Worm (Caenorhabditis elegans): ENCODE data around the gene F45B8.5.

Gene F45B8.5

DNA sequence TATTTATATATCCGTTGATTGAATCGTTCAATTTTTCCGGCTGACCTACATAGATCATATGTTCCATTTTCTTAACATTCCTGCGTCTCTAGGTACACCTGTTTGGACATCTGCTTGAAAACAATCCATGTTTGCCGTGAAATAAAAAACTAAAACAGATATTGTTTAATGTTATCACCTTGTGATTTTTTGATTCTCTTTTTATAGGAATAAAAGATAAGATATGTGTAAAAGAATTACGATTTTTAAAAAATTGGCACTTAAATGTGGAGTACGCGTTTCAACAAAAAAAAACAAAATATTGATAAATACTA lies 18.5 kb upstream of the F45B8.5 start:
- TF ChIP-seq nhr-23 (tag; optimal IDR thresholded peaks at IDR 0.05) (no peak), nhr-11 (tag; optimal IDR thresholded peaks at IDR 0.05) (no peak), ama-1 (optimal IDR thresholded peaks at IDR 0.05) (no peak), ceh-82 (tag; optimal IDR thresholded peaks at IDR 0.05) (no peak), nhr-77 (tag; optimal IDR thresholded peaks at IDR 0.05) (no peak), sem-4 (tag; optimal IDR thresholded peaks at IDR 0.05) (no peak), aly-2 (tag; optimal IDR thresholded peaks at IDR 0.05) (no peak), elt-3 (tag; optimal IDR thresholded peaks at IDR 0.05) (no peak), R02D3.7 (tag; optimal IDR thresholded peaks at IDR 0.05) (no peak), nhr-129 (tag; optimal IDR thresholded peaks at IDR 0.05) (no peak), gmeb-1 (tag; optimal IDR thresholded peaks at IDR 0.05) (no peak), ZK546.5 (tag; optimal IDR thresholded peaks at IDR 0.05) (no peak), F13H6.1 (tag; optimal IDR thresholded peaks at IDR 0.05) (no peak), unc-62 (GFP tag; optimal IDR thresholded peaks at IDR 0.05) (no peak), zag-1 (tag; optimal IDR thresholded peaks at IDR 0.05) (no peak), unc-55 (GFP tag; optimal IDR thresholded peaks at IDR 0.05) (no peak), crh-2 (tag; optimal IDR thresholded peaks at IDR 0.05) (no peak), unc-39 (tag; optimal IDR thresholded peaks at IDR 0.05) (no peak)

DNA sequence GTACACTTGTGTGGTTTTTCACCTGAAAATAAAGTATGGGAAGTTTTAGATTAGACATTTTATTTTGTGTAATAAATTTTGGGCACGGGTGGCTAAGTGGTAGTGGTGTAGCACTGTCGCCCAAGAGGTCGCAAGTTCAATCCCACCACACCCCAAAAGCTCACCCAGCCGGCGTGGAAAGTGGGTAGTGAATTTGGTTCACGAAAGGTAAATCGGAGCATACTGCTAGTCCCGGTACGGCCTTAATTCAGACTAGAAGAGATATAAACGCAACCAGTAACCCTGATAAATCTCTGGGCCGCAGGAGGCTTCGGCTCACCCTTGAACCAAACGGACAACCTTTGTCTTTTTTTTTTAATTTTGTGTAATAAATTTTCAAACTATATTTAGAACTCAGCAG lies 14.1 kb upstream of the F45B8.5 start:
- TF ChIP-seq egl-27 (tag; optimal IDR thresholded peaks at IDR 0.05) (no peak), dmd-4 (tag; optimal IDR thresholded peaks at IDR 0.05) (no peak)

DNA sequence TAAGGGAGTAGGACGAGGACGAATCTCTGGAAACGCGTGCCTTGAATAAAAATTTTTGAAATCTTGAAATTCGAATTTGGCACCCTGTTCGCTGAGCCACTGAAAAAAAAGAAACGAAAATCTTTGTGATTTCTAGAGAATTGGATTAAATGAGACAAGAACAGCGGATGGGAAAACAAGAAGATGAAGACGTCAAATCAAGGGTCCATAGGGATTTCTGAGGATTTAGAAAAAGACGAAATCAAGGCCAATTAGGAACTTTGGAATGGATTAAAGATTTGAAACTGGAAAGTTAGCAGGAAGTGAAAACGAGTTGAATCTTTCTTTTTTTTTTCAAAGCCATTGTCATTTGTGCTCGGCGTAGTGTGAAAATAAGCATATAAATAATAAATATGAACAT lies 11.3 kb upstream of the F45B8.5 start, which contains the start of gene pag-3:
pag-3 (minus strand) TSS at position 101 of the 400 bp plus-strand sequence.
- TF ChIP-seq ztf-11 (tag; optimal IDR thresholded peaks at IDR 0.05): no peak
- TF ChIP-seq nhr-237 (tag; optimal IDR thresholded peaks at IDR 0.05): no peak
- no peak for TF ChIP-seq ztf-4 (tag; optimal IDR thresholded peaks at IDR 0.05)

DNA sequence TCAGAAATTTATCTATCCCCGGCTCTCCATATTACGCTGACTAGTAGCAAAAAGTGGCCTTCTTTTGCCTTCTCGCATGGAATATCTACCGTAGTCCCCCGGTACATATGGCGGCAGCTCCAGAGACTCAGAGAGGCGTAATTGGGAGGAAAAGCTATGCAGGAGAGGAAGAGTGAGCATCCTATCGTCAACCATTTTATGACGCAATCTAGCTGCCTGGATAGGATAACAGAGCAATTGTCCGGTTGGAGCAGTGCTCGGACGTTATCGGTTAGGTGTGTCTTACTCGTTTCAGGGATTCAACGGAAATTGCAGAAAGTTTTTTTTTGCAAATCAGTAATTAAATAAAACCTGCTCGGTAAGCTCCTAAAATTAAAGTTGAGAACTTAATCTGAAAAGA lies 8.7 kb upstream of the F45B8.5 start:
- TF ChIP-seq crh-2 (tag; optimal IDR thresholded peaks at IDR 0.05) (no peak), peb-1 (tag; optimal IDR thresholded peaks at IDR 0.05) (no peak), elt-1 (tag; optimal IDR thresholded peaks at IDR 0.05) (no peak), mdl-1 (tag; optimal IDR thresholded peaks at IDR 0.05) (no peak), ztf-1 (GFP tag; conservative IDR thresholded peaks at IDR 0.05) (no peak), ZK546.5 (tag; optimal IDR thresholded peaks at IDR 0.05) (no peak), blmp-1 (tag; optimal IDR thresholded peaks at IDR 0.05; ENCODE audit: insufficient read depth) (no peak), unc-55 (GFP tag; optimal IDR thresholded peaks at IDR 0.05) (no peak), nhr-12 (tag; optimal IDR thresholded peaks at IDR 0.05) (no peak), lin-11 (tag; optimal IDR thresholded peaks at IDR 0.05) (no peak), ama-1 (optimal IDR thresholded peaks at IDR 0.05) (no peak), sma-9 (GFP tag; optimal IDR thresholded peaks at IDR 0.05) (no peak), sma-9 (tag; optimal IDR thresholded peaks at IDR 0.05) (no peak), sma-3 (GFP tag; optimal IDR thresholded peaks at IDR 0.05) (no peak), gmeb-1 (tag; optimal IDR thresholded peaks at IDR 0.05) (no peak), nhr-21 (tag; optimal IDR thresholded peaks at IDR 0.05) (no peak), C34F6.9 (tag; optimal IDR thresholded peaks at IDR 0.05) (no peak), ceh-16 (tag; optimal IDR thresholded peaks at IDR 0.05) (no peak)

DNA sequence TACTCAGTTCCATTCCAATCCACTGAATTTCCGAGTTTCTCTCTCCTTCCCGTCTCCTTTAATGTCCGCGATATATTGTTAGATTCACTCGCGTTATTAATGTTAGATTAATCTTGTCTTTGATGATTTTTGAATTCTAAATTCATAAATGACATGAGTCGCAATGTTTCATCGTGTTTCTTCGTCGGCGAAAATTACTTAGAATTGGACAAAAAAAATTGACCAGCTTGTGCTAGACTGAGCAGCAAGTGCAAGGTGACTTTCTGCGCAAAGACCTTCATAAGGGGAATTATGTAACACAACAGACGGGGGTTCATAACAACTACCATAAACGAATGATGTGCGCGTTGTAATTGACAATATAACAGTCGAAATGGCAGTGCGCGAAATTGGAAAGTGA lies 7.5 kb upstream of the F45B8.5 start:
- TF ChIP-seq elt-1 (tag; optimal IDR thresholded peaks at IDR 0.05): no peak
- TF ChIP-seq sma-9 (GFP tag; optimal IDR thresholded peaks at IDR 0.05): no peak
- TF ChIP-seq sma-9 (tag; optimal IDR thresholded peaks at IDR 0.05): no peak
- TF ChIP-seq mdl-1 (tag; optimal IDR thresholded peaks at IDR 0.05): no peak
- no peak for TF ChIP-seq mab-5 (tag; optimal IDR thresholded peaks at IDR 0.05)
- no peak for TF ChIP-seq nhr-23 (tag; optimal IDR thresholded peaks at IDR 0.05)
- no peak for TF ChIP-seq elt-3 (tag; optimal IDR thresholded peaks at IDR 0.05)
- TF ChIP-seq skn-1 (tag; optimal IDR thresholded peaks at IDR 0.05): no peak
- TF ChIP-seq nhr-77 (tag; optimal IDR thresholded peaks at IDR 0.05): no peak
- TF ChIP-seq nhr-237 (tag; optimal IDR thresholded peaks at IDR 0.05): no peak
- no peak for TF ChIP-seq egl-27 (tag; optimal IDR thresholded peaks at IDR 0.05)
- TF ChIP-seq nhr-11 (tag; optimal IDR thresholded peaks at IDR 0.05): no peak
- TF ChIP-seq unc-55 (GFP tag; optimal IDR thresholded peaks at IDR 0.05): no peak
- TF ChIP-seq ceh-82 (tag; optimal IDR thresholded peaks at IDR 0.05): no peak
- no peak for TF ChIP-seq nhr-25 (tag; optimal IDR thresholded peaks at IDR 0.05)
- TF ChIP-seq unc-39 (tag; optimal IDR thresholded peaks at IDR 0.05): no peak
- no peak for TF ChIP-seq gmeb-1 (tag; optimal IDR thresholded peaks at IDR 0.05)
- TF ChIP-seq lsy-2 (tag; optimal IDR thresholded peaks at IDR 0.05): no peak

All from whole organism, L2 larva.